Fruit fly (Drosophila melanogaster): ENCODE measurements around the gene CG12985.

DNA sequence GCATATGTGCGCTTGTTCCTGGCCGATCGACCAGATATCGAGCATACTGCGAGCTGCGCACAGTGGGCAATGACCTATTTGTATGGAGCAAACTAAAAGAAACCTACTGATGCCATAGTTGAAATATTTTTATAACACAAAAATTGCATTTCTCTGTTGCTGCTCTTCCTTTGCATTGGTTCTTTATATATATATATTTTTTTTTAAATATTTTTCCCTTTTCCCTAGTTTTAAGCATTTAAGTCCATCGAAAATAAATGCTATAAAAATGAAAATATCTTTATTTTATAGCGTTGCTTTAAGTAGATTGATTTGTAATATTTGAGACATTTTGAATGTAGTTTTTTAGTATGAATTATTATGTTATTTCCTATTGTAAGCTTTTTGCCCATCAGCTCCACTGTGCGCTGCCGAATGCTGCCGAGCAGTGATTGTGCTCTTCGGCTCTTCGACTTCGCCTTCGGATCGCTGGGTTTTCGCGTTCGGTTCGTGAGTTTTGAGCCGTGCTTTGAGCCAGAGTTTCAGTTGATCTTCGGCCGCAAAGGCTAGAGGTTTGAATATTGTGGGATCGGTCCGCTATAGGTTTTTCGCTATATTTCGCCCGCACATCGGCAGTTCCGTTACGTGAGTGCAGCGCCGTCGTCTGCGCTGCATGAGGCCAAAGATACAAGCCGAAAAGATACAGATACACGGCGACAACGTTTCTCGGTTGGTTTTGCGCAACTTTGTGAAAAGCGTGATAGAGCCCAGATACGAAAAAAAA is 27.6 kb downstream of the CG12985 start, which contains the start of gene CG6847:
- TF ChIP-seq pdm3 (GFP tag; optimal IDR thresholded peaks at IDR 0.05) (peak; percentile 62), CG1621 (tag; optimal IDR thresholded peaks at IDR 0.05) (no peak), CG6854 (GFP tag; optimal IDR thresholded peaks at IDR 0.05) (no peak), ss (GFP tag; optimal IDR thresholded peaks at IDR 0.05) (peak; percentile 70 to 82), Sox14 (GFP tag; optimal IDR thresholded peaks at IDR 0.05) (peak; percentile 58), CG11902 (GFP tag; optimal IDR thresholded peaks at IDR 0.05) (peak; percentile 27), CG34406 (GFP tag; optimal IDR thresholded peaks at IDR 0.05) (peak; percentile 84), CG32006 (GFP tag; optimal IDR thresholded peaks at IDR 0.05) (peak; percentile 94)
